Worm (Caenorhabditis elegans): ENCODE results near the gene F58H1.7.
A peak's percentile ranks its signal among the peaks of the same experiment; 100 is the strongest.

F58H1.7 gene

DNA sequence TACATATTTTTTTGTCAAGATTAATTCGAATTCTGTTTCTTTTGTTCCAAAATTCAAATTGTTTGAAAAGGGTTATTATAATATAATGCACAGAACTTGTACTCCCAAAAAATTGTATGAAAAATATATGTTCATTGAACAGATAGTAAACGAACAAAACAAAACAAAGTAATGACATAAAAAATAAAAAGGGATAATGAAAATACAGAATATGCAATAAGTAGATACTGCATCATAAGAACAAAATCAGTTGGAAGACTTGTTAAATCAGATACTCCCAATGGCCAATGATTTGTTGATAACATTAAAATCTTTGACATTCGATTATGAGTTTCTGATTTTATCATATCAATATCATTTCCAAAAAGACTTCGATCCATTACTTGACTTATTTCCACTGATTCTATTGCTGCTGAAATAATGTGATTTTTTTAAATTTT, 39.9 kb upstream of the F58H1.7 start (continued):
- TF ChIP-seq ztf-26 (tag; optimal IDR thresholded peaks at IDR 0.05): peak; percentile 3
- peak; percentile 73 for TF ChIP-seq tlf-1 (GFP tag; optimal IDR thresholded peaks at IDR 0.05)
- no peak for TF ChIP-seq nfya-1 (tag; optimal IDR thresholded peaks at IDR 0.05; ENCODE audit: borderline replicate concordance, insufficient read depth)
- TF ChIP-seq ztf-18 (tag; optimal IDR thresholded peaks at IDR 0.05): no peak
- no peak for TF ChIP-seq F23B12.7 (tag; optimal IDR thresholded peaks at IDR 0.05; ENCODE audit: insufficient read depth)
- no peak for TF ChIP-seq Y67H2A.10 (GFP tag; conservative IDR thresholded peaks at IDR 0.05)
- TF ChIP-seq lin-54 (GFP tag; optimal IDR thresholded peaks at IDR 0.05): peak; percentile 45
- TF ChIP-seq ceh-91 (GFP tag; IDR thresholded peaks at IDR 0.05): no peak
- peak; percentile 46 for TF ChIP-seq nhr-80 (tag; optimal IDR thresholded peaks at IDR 0.05)
- no peak for TF ChIP-seq F52B5.7 (tag; optimal IDR thresholded peaks at IDR 0.05)
- TF ChIP-seq Y53G8AR.9 (GFP tag; conservative IDR thresholded peaks at IDR 0.05): peak; percentile 96
- peak; percentile 91 for TF ChIP-seq atf-7 (tag; optimal IDR thresholded peaks at IDR 0.05)
- no peak for TF ChIP-seq K11D2.4 (GFP tag; IDR thresholded peaks at IDR 0.05)
- no peak for TF ChIP-seq B0035.1 (tag; optimal IDR thresholded peaks at IDR 0.05)
- TF ChIP-seq nfyb-1 (GFP tag; IDR thresholded peaks at IDR 0.05): peak; percentile 73; the same call in 1 of the 2 replicates
- TF ChIP-seq F22D6.2 (tag; optimal IDR thresholded peaks at IDR 0.05): no peak
- no peak for TF ChIP-seq ztf-25 (GFP tag; IDR thresholded peaks at IDR 0.05)
- peak; percentile 47; the same call in 1 of the 2 replicates for TF ChIP-seq Y95B8A.8 (GFP tag; IDR thresholded peaks at IDR 0.05)
- peak; percentile 78 for TF ChIP-seq repo-1 (tag; optimal IDR thresholded peaks at IDR 0.05)
- no peak for TF ChIP-seq aptf-2 (GFP tag; conservative IDR thresholded peaks at IDR 0.05)
- no peak for TF ChIP-seq Y53F4B.3 (GFP tag; IDR thresholded peaks at IDR 0.05)
- peak; percentile 83 for TF ChIP-seq B0336.3 (GFP tag; IDR thresholded peaks at IDR 0.05)
- TF ChIP-seq T26A5.8 (tag; optimal IDR thresholded peaks at IDR 0.05): no peak
- no peak for TF ChIP-seq efl-1 (GFP tag; optimal IDR thresholded peaks at IDR 0.05)
- no peak for TF ChIP-seq ceh-40 (GFP tag; IDR thresholded peaks at IDR 0.05)
- TF ChIP-seq lin-35 (GFP tag; optimal IDR thresholded peaks at IDR 0.05): no peak
- no peak for TF ChIP-seq attf-3 (GFP tag; conservative IDR thresholded peaks at IDR 0.05)
- no peak for TF ChIP-seq zim-3 (tag; optimal IDR thresholded peaks at IDR 0.05)
- no peak for TF ChIP-seq nhr-90 (tag; optimal IDR thresholded peaks at IDR 0.05)
- TF ChIP-seq let-607 (tag; optimal IDR thresholded peaks at IDR 0.05): peak in 1 of 2 experiments; percentile 72
- no peak for TF ChIP-seq aptf-3 (GFP tag; IDR thresholded peaks at IDR 0.05)
- TF ChIP-seq sdz-38 (tag; optimal IDR thresholded peaks at IDR 0.05): no peak
- no peak for TF ChIP-seq egrh-3 (GFP tag; IDR thresholded peaks at IDR 0.05)
- TF ChIP-seq ceh-27 (GFP tag; optimal IDR thresholded peaks at IDR 0.05): no peak
- peak; percentile 35 for TF ChIP-seq tbp1 (GFP tag; optimal IDR thresholded peaks at IDR 0.05)
- no peak for TF ChIP-seq D2030.7 (GFP tag; IDR thresholded peaks at IDR 0.05)
- TF ChIP-seq cebp-2 (GFP tag; IDR thresholded peaks at IDR 0.05): no peak
- 0 out of 2 replicates have a peak, but pooled peaks have one; percentile 41 for TF ChIP-seq hsf-1 (GFP tag; IDR thresholded peaks at IDR 0.05)
- no peak for TF ChIP-seq ZK185.1 (tag; optimal IDR thresholded peaks at IDR 0.05; ENCODE audit: poor library complexity, severe bottlenecking)
- TF ChIP-seq madf-8 (GFP tag; conservative IDR thresholded peaks at IDR 0.05): no peak
- TF ChIP-seq bed-2 (GFP tag; IDR thresholded peaks at IDR 0.05): no peak
- no peak for TF ChIP-seq let-526 (GFP tag; IDR thresholded peaks at IDR 0.05)
- TF ChIP-seq madf-3 (GFP tag; IDR thresholded peaks at IDR 0.05): peak; percentile 76; the same call in 1 of the 2 replicates
